Fruit fly (Drosophila melanogaster) whole organism, embryonic: ENCODE measurements around the gene Sfp33A4.

Experiments
- Adf1 ChIP-seq: fragments of 200-800 bp; sonication (Bioruptor generic); IDR thresholded peaks from 2 replicates; pipeline ENCODE4 v1.3.6; 2022; ENCODE audit warnings: missing biosample characterization, missing genetic modification characterization
- Atf3 ChIP-seq: fragments of 200-800 bp; sonication (Bioruptor generic); optimal IDR thresholded peaks from 3 replicates; lab custom pipeline; 2016; ENCODE audit warnings: missing biosample characterization, missing genetic modification characterization
- BtbVII ChIP-seq: fragments of 200-800 bp; sonication (Bioruptor generic); optimal IDR thresholded peaks from 3 replicates; lab custom pipeline; 2017; ENCODE audit warnings: missing biosample characterization, mild to moderate bottlenecking, missing genetic modification characterization
- CG10274 ChIP-seq: fragments of 200-800 bp; sonication (Bioruptor generic); optimal IDR thresholded peaks from 3 replicates; lab custom pipeline; 2017; ENCODE audit warnings: missing biosample characterization, mild to moderate bottlenecking, missing genetic modification characterization
- CG11247 ChIP-seq: fragments of 200-800 bp; sonication (Bioruptor generic); IDR thresholded peaks from 2 replicates; pipeline ENCODE4 v1.3.6; 2022; ENCODE audit warnings: missing biosample characterization, missing genetic modification characterization
- CG11456 ChIP-seq: fragments of 200-800 bp; sonication (Bioruptor generic); IDR thresholded peaks from 3 replicates; pipeline ENCODE4 v1.3.6; 2022; ENCODE audit warnings: missing biosample characterization, missing genetic modification characterization
- CG1602 ChIP-seq: fragments of 200-800 bp; sonication (Bioruptor generic); optimal IDR thresholded peaks from 3 replicates; lab custom pipeline; 2016; ENCODE audit warnings: missing biosample characterization, missing genetic modification characterization
- CG1647 ChIP-seq: fragments of 200-800 bp; sonication (Bioruptor generic); optimal IDR thresholded peaks from 3 replicates; lab custom pipeline; 2016; ENCODE audit warnings: missing biosample characterization, missing genetic modification characterization
- CG16815 ChIP-seq: fragments of 200-800 bp; sonication (Bioruptor generic); optimal IDR thresholded peaks from 3 replicates; lab custom pipeline; 2017; ENCODE audit warnings: missing biosample characterization, mild to moderate bottlenecking, missing genetic modification characterization
- CG17361 ChIP-seq: fragments of 200-800 bp; sonication (Bioruptor generic); IDR thresholded peaks from 3 replicates; pipeline ENCODE4 v1.3.6; 2022; ENCODE audit warnings: missing biosample characterization, missing genetic modification characterization
- CG31365 ChIP-seq: fragments of 200-800 bp; sonication (Bioruptor generic); optimal IDR thresholded peaks from 2 replicates; lab custom pipeline; 2018; ENCODE audit warnings: missing biosample characterization, mild to moderate bottlenecking, missing genetic modification characterization
- CG32532 ChIP-seq: fragments of 200-800 bp; sonication (Bioruptor generic); IDR thresholded peaks from 2 replicates; pipeline ENCODE4 v1.3.6; 2022; ENCODE audit warnings: missing biosample characterization, missing genetic modification characterization
- CG4328 ChIP-seq: fragments of 200-800 bp; sonication (Bioruptor generic); optimal IDR thresholded peaks from 3 replicates; lab custom pipeline; 2017; ENCODE audit warnings: missing biosample characterization, missing genetic modification reagents, missing genetic modification characterization
- CG4404 ChIP-seq: fragments of 200-800 bp; sonication (Bioruptor generic); IDR thresholded peaks from 2 replicates; pipeline ENCODE4 v1.3.6; 2022; ENCODE audit warnings: missing biosample characterization, missing genetic modification characterization
- CG6765 ChIP-seq: fragments of 200-800 bp; sonication (Bioruptor generic); optimal IDR thresholded peaks from 3 replicates; lab custom pipeline; 2017; ENCODE audit warnings: missing biosample characterization, mild to moderate bottlenecking, missing genetic modification characterization
- CG6854 ChIP-seq: fragments of 200-800 bp; sonication (Bioruptor generic); optimal IDR thresholded peaks from 3 replicates; lab custom pipeline; 2017; ENCODE audit warnings: missing biosample characterization, mild to moderate bottlenecking, missing genetic modification characterization
- CG7357 ChIP-seq: fragments of 200-800 bp; sonication (Bioruptor generic); IDR thresholded peaks from 3 replicates; pipeline ENCODE4 v1.3.6; 2022; ENCODE audit warnings: missing biosample characterization, missing genetic modification characterization
- CG7372 ChIP-seq: fragments of 200-800 bp; sonication (Bioruptor generic); IDR thresholded peaks from 2 replicates; pipeline ENCODE4 v1.3.6; 2022; ENCODE audit warnings: missing biosample characterization, missing genetic modification characterization
- CG8765 ChIP-seq: fragments of 200-800 bp; sonication (Bioruptor generic); IDR thresholded peaks from 2 replicates; pipeline ENCODE4 v1.3.6; 2022; ENCODE audit warnings: missing biosample characterization, missing genetic modification characterization
- CG9215 ChIP-seq: fragments of 200-800 bp; sonication (Bioruptor generic); IDR thresholded peaks from 2 replicates; pipeline ENCODE4 v1.3.6; 2022; ENCODE audit warnings: missing biosample characterization, missing genetic modification characterization
- CG9437 ChIP-seq: fragments of 200-800 bp; sonication (Bioruptor generic); optimal IDR thresholded peaks from 2 replicates; lab custom pipeline; 2018; ENCODE audit warnings: missing biosample characterization, mild to moderate bottlenecking, missing genetic modification characterization
- Chrac-16 ChIP-seq: fragments of 200-800 bp; sonication (Bioruptor generic); optimal IDR thresholded peaks from 3 replicates; lab custom pipeline; 2016; ENCODE audit warnings: missing biosample characterization, missing genetic modification characterization
- Deaf1 ChIP-seq: fragments of 200-800 bp; optimal IDR thresholded peaks from 3 replicates; lab custom pipeline; 2019; ENCODE audit warnings: missing biosample characterization, mild to moderate bottlenecking, missing genetic modification characterization, moderate library complexity
- Drgx ChIP-seq: fragments of 200-800 bp; sonication (Bioruptor generic); IDR thresholded peaks from 2 replicates; pipeline ENCODE4 v1.3.6; 2022; ENCODE audit warnings: missing biosample characterization, missing genetic modification characterization
- Eip74EF ChIP-seq, 2 experiments: fragments of 200-800 bp in 1 of 2; fragments of >200 bp in 1 of 2; sonication (Bioruptor generic) in 1 of 2; optimal IDR thresholded peaks; 2 replicates each; lab custom pipeline; 2017 to 2019; ENCODE audit warnings: missing biosample characterization in 2 of 2, missing genetic modification characterization in 2 of 2, mild to moderate bottlenecking in 1 of 2, moderate library complexity in 1 of 2
- Ets65A ChIP-seq: fragments of 200-800 bp; sonication (Bioruptor generic); peaks from one replicate; lab custom pipeline; 2016; ENCODE audit warnings: missing biosample characterization, missing genetic modification characterization
- Fer2 ChIP-seq: fragments of 200-800 bp; sonication (Bioruptor generic); optimal IDR thresholded peaks from 2 replicates; lab custom pipeline; 2018; ENCODE audit warnings: missing biosample characterization, mild to moderate bottlenecking, missing genetic modification characterization, moderate library complexity
- GATAe ChIP-seq: fragments of 200-800 bp; sonication (Bioruptor generic); conservative IDR thresholded peaks from 2 replicates; pipeline ENCODE4 v1.3.6; 2022; ENCODE audit warnings: missing biosample characterization, missing genetic modification characterization
- Gug ChIP-seq: fragments of 200-800 bp; sonication (Bioruptor generic); IDR thresholded peaks from 4 replicates; pipeline ENCODE4 v1.3.6; 2022; ENCODE audit warnings: missing biosample characterization, missing genetic modification characterization
- Myb ChIP-seq: fragments of 200-800 bp; sonication (Bioruptor generic); optimal IDR thresholded peaks from 2 replicates; lab custom pipeline; 2016; ENCODE audit warnings: missing biosample characterization, missing genetic modification characterization
- Stat92E ChIP-seq, 3 experiments: fragments of >200 bp in 2 of 3; fragments of 200-800 bp in 1 of 3; sonication (Bioruptor generic) in 1 of 3; optimal IDR thresholded peaks; 2 replicates each; lab custom pipeline; 2017 to 2019; ENCODE audit warnings: missing biosample characterization in 3 of 3, missing genetic modification characterization in 3 of 3, mild to moderate bottlenecking in 1 of 3, moderate library complexity in 1 of 3
- Tbp ChIP-seq: fragments of >200 bp; optimal IDR thresholded peaks from 2 replicates; lab custom pipeline; 2018; ENCODE audit warnings: missing biosample characterization, missing genetic modification characterization
- cad ChIP-seq: fragments of >200 bp; optimal IDR thresholded peaks from 2 replicates; lab custom pipeline; 2017; ENCODE audit warnings: missing biosample characterization, missing genetic modification characterization
- cg ChIP-seq: fragments of 200-800 bp; sonication (Bioruptor generic); optimal IDR thresholded peaks from 3 replicates; lab custom pipeline; 2019; ENCODE audit warnings: missing biosample characterization, mild to moderate bottlenecking, missing genetic modification characterization, moderate library complexity
- dati ChIP-seq: fragments of 200-800 bp; sonication (Bioruptor generic); IDR thresholded peaks from 2 replicates; pipeline ENCODE4 v1.3.6; 2022; ENCODE audit warnings: missing biosample characterization, missing genetic modification characterization
- ftz-f1 ChIP-seq: fragments of 200-800 bp; sonication (Bioruptor generic); optimal IDR thresholded peaks from 2 replicates; lab custom pipeline; 2016; ENCODE audit warnings: missing biosample characterization, missing genetic modification characterization
- gce ChIP-seq: fragments of 200-800 bp; sonication (Bioruptor generic); IDR thresholded peaks from 3 replicates; pipeline ENCODE4 v1.3.6; 2022; ENCODE audit warnings: missing biosample characterization, missing genetic modification characterization
- gsb-n ChIP-seq: fragments of 200-800 bp; sonication (Bioruptor generic); optimal IDR thresholded peaks from 3 replicates; lab custom pipeline; 2018; ENCODE audit warnings: missing biosample characterization, mild to moderate bottlenecking, missing genetic modification characterization
- gt ChIP-seq: fragments of 200-800 bp; sonication (Bioruptor generic); IDR thresholded peaks from 2 replicates; pipeline ENCODE4 v1.3.6; 2022; ENCODE audit warnings: missing biosample characterization, missing genetic modification characterization
- kay ChIP-seq: fragments of 200-800 bp; sonication (Bioruptor generic); optimal IDR thresholded peaks from 2 replicates; lab custom pipeline; 2016; ENCODE audit warnings: missing biosample characterization, missing genetic modification characterization
- oc ChIP-seq: fragments of 200-800 bp; sonication (Bioruptor generic); optimal IDR thresholded peaks from 2 replicates; lab custom pipeline; 2018; ENCODE audit warnings: missing biosample characterization, mild to moderate bottlenecking, missing genetic modification characterization, moderate library complexity
- otp ChIP-seq: fragments of 200-800 bp; sonication (Bioruptor generic); IDR thresholded peaks from 3 replicates; pipeline ENCODE4, ENCODE4 v1.3.6; 2022; ENCODE audit warnings: missing biosample characterization, missing genetic modification characterization
- pb ChIP-seq: fragments of 200-800 bp; sonication (Bioruptor generic); optimal IDR thresholded peaks from 3 replicates; lab custom pipeline; 2016; ENCODE audit warnings: missing biosample characterization, missing genetic modification characterization
- phol ChIP-seq: fragments of 200-800 bp; sonication (Bioruptor generic); optimal IDR thresholded peaks from 3 replicates; lab custom pipeline; 2018; ENCODE audit warnings: missing biosample characterization, mild to moderate bottlenecking, missing genetic modification characterization, moderate library complexity
- prd ChIP-seq, 3 experiments: fragments of >200 bp in 2 of 3; fragments of 200-800 bp in 1 of 3; sonication (Bioruptor generic) in 1 of 3; optimal IDR thresholded peaks in 2 of 3; IDR thresholded peaks in 1 of 3; 2 replicates in 2 of 3; 3 replicates in 1 of 3; pipeline versions ENCODE4 v1.3.6 to Lab custom; 2017 to 2022; ENCODE audit warnings: missing biosample characterization in 1 of 3, missing genetic modification characterization in 1 of 3
- row ChIP-seq: fragments of 200-800 bp; sonication (Bioruptor generic); IDR thresholded peaks from 3 replicates; pipeline ENCODE4 v1.3.6; 2022; ENCODE audit warnings: missing biosample characterization, missing genetic modification characterization
- sens ChIP-seq: fragments of 200-800 bp; sonication (Bioruptor generic); peaks from one replicate; lab custom pipeline; 2016; ENCODE audit warnings: missing biosample characterization, missing genetic modification characterization
- sr ChIP-seq: fragments of 200-800 bp; sonication (Bioruptor generic); IDR thresholded peaks from 3 replicates; pipeline ENCODE4 v1.3.6; 2022; ENCODE audit warnings: missing biosample characterization, missing genetic modification characterization
- tap ChIP-seq: fragments of 200-800 bp; optimal IDR thresholded peaks from 3 replicates; lab custom pipeline; 2019; ENCODE audit warnings: missing biosample characterization, mild to moderate bottlenecking, missing genetic modification characterization, moderate library complexity
- unpg ChIP-seq: fragments of 200-800 bp; sonication (Bioruptor generic); optimal IDR thresholded peaks from 3 replicates; lab custom pipeline; 2018; ENCODE audit warnings: missing biosample characterization, mild to moderate bottlenecking, missing genetic modification characterization, moderate library complexity
- wor ChIP-seq: fragments of 200-800 bp; sonication (Bioruptor generic); IDR thresholded peaks from 2 replicates; pipeline ENCODE4 v1.3.6; 2022; ENCODE audit warnings: missing biosample characterization, missing genetic modification characterization

Sfp33A4 gene

DNA sequence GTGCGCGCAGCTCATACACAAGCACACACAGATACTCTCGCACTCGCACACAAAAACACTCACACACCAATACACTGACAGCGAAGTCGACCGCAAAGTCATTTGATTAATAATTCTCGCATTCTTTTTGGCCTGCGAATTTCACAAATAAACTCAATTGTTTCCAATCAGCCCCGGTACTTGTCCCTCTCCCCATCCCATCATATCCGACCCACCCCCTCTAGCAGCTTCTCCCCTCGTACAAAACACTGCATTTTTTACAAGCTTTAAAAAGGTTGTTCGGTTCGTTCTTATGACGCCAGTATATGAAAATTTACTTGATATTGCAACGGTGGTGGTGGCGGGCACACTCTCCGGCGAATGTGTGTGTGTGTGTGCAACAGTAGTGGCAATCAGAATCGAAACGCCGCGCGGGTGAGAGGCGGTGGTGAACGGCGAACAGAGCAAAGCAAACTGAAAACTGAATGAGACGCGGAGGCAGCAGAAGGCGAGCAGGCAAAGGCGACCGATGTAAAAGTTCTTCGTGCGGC is 29.3 kb upstream of the Sfp33A4 start (continued):
- TF ChIP-seq Stat92E (GFP tag; optimal IDR thresholded peaks at IDR 0.05; lab: Kevin White, UChicago) (no peak), kay (no peak), Deaf1 (peak; percentile 99), Gug (GFP tag; lab: Robert Waterston, UW) (peak; percentile 13; the same call in 1 of the 4 replicates), cad (GFP tag; lab: Kevin White, UChicago) (no peak), CG11247 (GFP tag; lab: Robert Waterston, UW) (0 out of 2 replicates have a peak, but pooled peaks have one; percentile 10), CG4404 (GFP tag; lab: Robert Waterston, UW) (no peak), Fer2 (tag; lab: Kevin White, UChicago) (no peak), CG9215 (no peak), sens (peak; percentile 88), CG17361 (GFP tag; lab: Robert Waterston, UW) (no peak), CG8765 (GFP tag; lab: Robert Waterston, UW) (no peak), CG1602 (no peak), CG1647 (GFP tag; lab: Kevin White, UChicago) (no peak), gt (GFP tag; lab: Robert Waterston, UW) (no peak), CG11456 (GFP tag; lab: Robert Waterston, UW) (no peak; the same call in 2 of the 3 replicates), CG9437 (GFP tag; lab: Kevin White, UChicago) (no peak), sr (GFP tag; lab: Robert Waterston, UW) (0 out of 3 replicates have a peak, but pooled peaks have one; percentile 61), ftz-f1 (GFP tag; lab: Kevin White, UChicago) (peak; percentile 60), Chrac-16 (GFP tag; lab: Kevin White, UChicago) (no peak), prd (optimal IDR thresholded peaks at IDR 0.05; lab: Kevin White, UChicago) (no peak), prd (GFP tag; IDR thresholded peaks at IDR 0.05; lab: Robert Waterston, UW) (no peak), GATAe (no peak), gsb-n (tag; lab: Kevin White, UChicago) (peak; percentile 22), oc (no peak), CG6854 (GFP tag; lab: Kevin White, UChicago) (no peak), CG16815 (GFP tag; lab: Kevin White, UChicago) (no peak), Drgx (GFP tag; lab: Robert Waterston, UW) (peak; percentile 43; the same call in 1 of the 2 replicates), BtbVII (GFP tag; lab: Kevin White, UChicago) (no peak), Tbp (no peak), CG31365 (tag; lab: Kevin White, UChicago) (no peak), cg (peak; percentile 98), tap (peak; percentile 1), dati (no peak), Ets65A (GFP tag; lab: Kevin White, UChicago) (no peak), CG32532 (GFP tag; lab: Robert Waterston, UW) (peak; percentile 34; the same call in 1 of the 2 replicates), gce (GFP tag; lab: Robert Waterston, UW) (peak; percentile 68; the same call in 1 of the 3 replicates), CG7372 (GFP tag; lab: Robert Waterston, UW) (no peak), CG6765 (GFP tag; lab: Kevin White, UChicago) (peak; percentile 60), Eip74EF (GFP tag; optimal IDR thresholded peaks at IDR 0.05; lab: Kevin White, UChicago) (no peak), unpg (peak; percentile 2), CG10274 (GFP tag; lab: Kevin White, UChicago) (no peak), Myb (GFP tag; lab: Kevin White, UChicago) (no peak), pb (GFP tag; lab: Kevin White, UChicago) (peak; percentile 53), row (no peak; the same call in 2 of the 3 replicates), wor (no peak), Atf3 (GFP tag; lab: Kevin White, UChicago) (no peak), phol (tag; lab: Kevin White, UChicago) (no peak), Adf1 (GFP tag; lab: Robert Waterston, UW) (peak; percentile 83), CG4328 (GFP tag; lab: Kevin White, UChicago) (no peak), CG7357 (GFP tag; lab: Robert Waterston, UW) (no peak), otp (peak; percentile 51; the same call in 1 of the 3 replicates)
